Worm (Caenorhabditis elegans): Measurements from ENCODE around the gene chil-23.
"Not testable (repeated sequence)": the region's sequence is repeated elsewhere in the genome, so short reads cannot be mapped to it uniquely, and the experiment has no call there.

The chil-23 gene

ce11 chrII:9452172-9452571 is 16.2 kb downstream of the chil-23 start, which contains the start of gene R09D1.12:
Gene R09D1.12 (minus strand): TSS chrII:9452272.
- not testable (repeated sequence) for TF ChIP-seq madf-2, tbx-7, rnt-1 (tag; optimal IDR thresholded peaks at IDR 0.05)

ce11 chrII:9447965-9448364 is 20.4 kb downstream of the chil-23 start, which contains the start of gene chil-18:
Gene chil-18 (plus strand): TSS chrII:9448265.
- TF ChIP-seq nhr-232 (tag; optimal IDR thresholded peaks at IDR 0.05) (no peak), ceh-30 (tag; optimal IDR thresholded peaks at IDR 0.05) (no peak)

- TF ChIP-seq ceh-2 (tag; optimal IDR thresholded peaks at IDR 0.05) = no peak
- TF ChIP-seq unc-42 (tag; optimal IDR thresholded peaks at IDR 0.05) = no peak
- no peak for TF ChIP-seq pax-1 (tag; optimal IDR thresholded peaks at IDR 0.05)
- no peak for TF ChIP-seq unc-3 (GFP tag; conservative IDR thresholded peaks at IDR 0.05)
- no peak for TF ChIP-seq unc-3 (tag; optimal IDR thresholded peaks at IDR 0.05)
- TF ChIP-seq tbx-7 (tag; optimal IDR thresholded peaks at IDR 0.05) = no peak
- TF ChIP-seq ceh-9 (tag; optimal IDR thresholded peaks at IDR 0.05) = no peak
- TF ChIP-seq K09A11.1 (tag; optimal IDR thresholded peaks at IDR 0.05; ENCODE audit: insufficient read depth) = no peak
- TF ChIP-seq ceh-31 (tag; optimal IDR thresholded peaks at IDR 0.05) = no peak
- TF ChIP-seq dmd-4 (tag; optimal IDR thresholded peaks at IDR 0.05; ENCODE audit: borderline replicate concordance) = no peak
- no peak for TF ChIP-seq sox-4 (tag; optimal IDR thresholded peaks at IDR 0.05)
- TF ChIP-seq ceh-48 (tag; optimal IDR thresholded peaks at IDR 0.05) = no peak
- TF ChIP-seq C08G9.2 (tag; optimal IDR thresholded peaks at IDR 0.05) = no peak
These were observed 23.0 kb downstream of the chil-23 start, which contains the start of gene R09D1.13 for ce11 chrII:9445368-9445767. Gene R09D1.13 (minus strand): TSS chrII:9445468.

- TF ChIP-seq hlh-30 (tag; optimal IDR thresholded peaks at IDR 0.05; ENCODE audit: insufficient read depth) = no peak
- no peak for TF ChIP-seq elt-4 (tag; optimal IDR thresholded peaks at IDR 0.05)
- TF ChIP-seq dve-1 (tag; optimal IDR thresholded peaks at IDR 0.05) = no peak
- TF ChIP-seq tbx-2 (tag; optimal IDR thresholded peaks at IDR 0.05) = no peak
- TF ChIP-seq ceh-6 (GFP tag; optimal IDR thresholded peaks at IDR 0.05) = no peak
- TF ChIP-seq pha-4 (tag; optimal IDR thresholded peaks at IDR 0.05) = no peak
- TF ChIP-seq ceh-14 (tag; optimal IDR thresholded peaks at IDR 0.05) = no peak
These were observed 24.9 kb downstream of the chil-23 start, which contains the start of gene chil-15 for ce11 chrII:9443522-9443921. Gene chil-15 (minus strand): TSS chrII:9443622.

- TF ChIP-seq fkh-10 (GFP tag; optimal IDR thresholded peaks at IDR 0.05) (no peak), gmeb-2 (tag; optimal IDR thresholded peaks at IDR 0.05) (no peak), pag-3 (tag; optimal IDR thresholded peaks at IDR 0.05; ENCODE audit: borderline replicate concordance) (no peak)
These were observed 26.6 kb downstream of the chil-23 start, which contains the start of gene chil-16 for ce11 chrII:9441838-9442237. Gene chil-16 (minus strand): TSS chrII:9441938.

ce11 chrII:9440060-9440459 is 28.4 kb downstream of the chil-23 start, which contains the start of gene chil-17:
Gene chil-17 (minus strand): TSS chrII:9440160.
- TF ChIP-seq C08G9.2 (tag; optimal IDR thresholded peaks at IDR 0.05) (no peak), tbx-7 (tag; optimal IDR thresholded peaks at IDR 0.05) (no peak), dve-1 (tag; optimal IDR thresholded peaks at IDR 0.05) (no peak), ama-1 (optimal IDR thresholded peaks at IDR 0.05) (no peak), ceh-2 (tag; optimal IDR thresholded peaks at IDR 0.05) (no peak), ceh-18 (tag; optimal IDR thresholded peaks at IDR 0.05) (no peak), ceh-14 (tag; optimal IDR thresholded peaks at IDR 0.05) (no peak), Y22D7AL.16 (tag; optimal IDR thresholded peaks at IDR 0.05) (no peak), elt-2 (tag; optimal IDR thresholded peaks at IDR 0.05) (no peak), pros-1 (tag; optimal IDR thresholded peaks at IDR 0.05) (no peak), pqm-1 (tag; optimal IDR thresholded peaks at IDR 0.05) (no peak), zip-5 (tag; optimal IDR thresholded peaks at IDR 0.05) (no peak), dmd-4 (tag; optimal IDR thresholded peaks at IDR 0.05; ENCODE audit: borderline replicate concordance) (no peak), T23F11.4 (GFP tag; optimal IDR thresholded peaks at IDR 0.05) (no peak), mec-3 (tag; optimal IDR thresholded peaks at IDR 0.05; ENCODE audit: borderline replicate concordance) (no peak), eyg-1 (tag; optimal IDR thresholded peaks at IDR 0.05) (no peak), K09A11.1 (tag; optimal IDR thresholded peaks at IDR 0.05; ENCODE audit: insufficient read depth) (no peak), ttx-3 (tag; optimal IDR thresholded peaks at IDR 0.05) (no peak), C38D4.7 (GFP tag; optimal IDR thresholded peaks at IDR 0.05) (no peak), fax-1 (tag; optimal IDR thresholded peaks at IDR 0.05) (no peak)
